Fruit fly (Drosophila melanogaster) whole organism, prepupa: ENCODE measurements around the gene opa.

Experiments
- CG10669 ChIP-seq: fragments of 200-800 bp; sonication (Bioruptor generic); optimal IDR thresholded peaks from 3 replicates; lab custom pipeline; 2018; ENCODE audit warnings: missing biosample characterization, mild to moderate bottlenecking, missing genetic modification characterization, moderate library complexity
- CG11294 ChIP-seq: fragments of 200-800 bp; sonication (Bioruptor generic); IDR thresholded peaks from 2 replicates; pipeline ENCODE4 v1.3.6; 2022; ENCODE audit warnings: missing biosample characterization, missing genetic modification characterization
- CG11762 ChIP-seq: fragments of 200-800 bp; sonication (Bioruptor generic); optimal IDR thresholded peaks from 3 replicates; lab custom pipeline; 2016; ENCODE audit warnings: missing biosample characterization, missing genetic modification characterization; ENCODE audit not compliant: insufficient read depth
- CG11902 ChIP-seq: fragments of 200-800 bp; sonication (Bioruptor generic); optimal IDR thresholded peaks from 3 replicates; lab custom pipeline; 2016; ENCODE audit warnings: missing biosample characterization, missing genetic modification characterization
- CG15336 ChIP-seq: fragments of 200-800 bp; sonication (Bioruptor generic); IDR thresholded peaks from 2 replicates; pipeline ENCODE4 v1.3.6; 2022; ENCODE audit warnings: missing biosample characterization, missing genetic modification characterization
- CG1621 ChIP-seq: fragments of 200-800 bp; sonication (Bioruptor generic); optimal IDR thresholded peaks from 3 replicates; lab custom pipeline; 2018; ENCODE audit warnings: missing biosample characterization, mild to moderate bottlenecking, missing genetic modification characterization
- CG3032 ChIP-seq: fragments of 200-800 bp; optimal IDR thresholded peaks from 2 replicates; lab custom pipeline; 2019; ENCODE audit warnings: missing biosample characterization, mild to moderate bottlenecking, missing genetic modification characterization, moderate library complexity
- CG32006 ChIP-seq: fragments of 200-800 bp; sonication (Bioruptor generic); optimal IDR thresholded peaks from 3 replicates; lab custom pipeline; 2017; ENCODE audit warnings: missing biosample characterization, mild to moderate bottlenecking, missing genetic modification characterization
- CG34406 ChIP-seq: fragments of 200-800 bp; sonication (Bioruptor generic); optimal IDR thresholded peaks from 3 replicates; lab custom pipeline; 2016; ENCODE audit warnings: missing biosample characterization, missing genetic modification characterization
- CG3919 ChIP-seq: fragments of 200-800 bp; sonication (Bioruptor generic); optimal IDR thresholded peaks from 3 replicates; lab custom pipeline; 2016; ENCODE audit warnings: missing biosample characterization, missing genetic modification characterization
- CG4318 ChIP-seq: fragments of 200-800 bp; sonication (Bioruptor generic); optimal IDR thresholded peaks from 3 replicates; lab custom pipeline; 2017; ENCODE audit warnings: missing biosample characterization, mild to moderate bottlenecking, missing genetic modification characterization
- CG6276 ChIP-seq: fragments of 200-800 bp; sonication (Bioruptor generic); optimal IDR thresholded peaks from 2 replicates; lab custom pipeline; 2017; ENCODE audit warnings: missing biosample characterization, mild to moderate bottlenecking, missing genetic modification characterization
- CG6792 ChIP-seq: fragments of 200-800 bp; sonication (Bioruptor generic); optimal IDR thresholded peaks from 3 replicates; lab custom pipeline; 2016; ENCODE audit warnings: missing biosample characterization, missing genetic modification characterization
- CG6808 ChIP-seq: fragments of 200-800 bp; sonication (Bioruptor generic); optimal IDR thresholded peaks from 3 replicates; lab custom pipeline; 2017; ENCODE audit warnings: missing biosample characterization, missing genetic modification characterization, mild to moderate bottlenecking, moderate library complexity, missing genetic modification reagents
- CG6854 ChIP-seq: fragments of 200-800 bp; sonication (Bioruptor generic); optimal IDR thresholded peaks from 2 replicates; lab custom pipeline; 2017; ENCODE audit warnings: missing biosample characterization, mild to moderate bottlenecking, missing genetic modification characterization
- CG8119 ChIP-seq: fragments of 200-800 bp; sonication (Bioruptor generic); IDR thresholded peaks from 3 replicates; pipeline ENCODE4 v1.3.6; 2022; ENCODE audit warnings: missing biosample characterization, missing genetic modification characterization
- CG8319 ChIP-seq: fragments of 200-800 bp; sonication (Bioruptor generic); optimal IDR thresholded peaks from 3 replicates; lab custom pipeline; 2016; ENCODE audit warnings: missing biosample characterization, missing genetic modification characterization
- CG9139 ChIP-seq: fragments of 200-800 bp; sonication (Bioruptor generic); optimal IDR thresholded peaks from 3 replicates; lab custom pipeline; 2017; ENCODE audit warnings: missing biosample characterization, mild to moderate bottlenecking, missing genetic modification characterization
- Eip75B ChIP-seq: fragments of 200-800 bp; sonication (Bioruptor generic); optimal IDR thresholded peaks from 3 replicates; lab custom pipeline; 2016; ENCODE audit warnings: missing biosample characterization, missing genetic modification characterization
- Eip78C ChIP-seq: fragments of 200-800 bp; sonication (Bioruptor generic); peaks from one replicate; lab custom pipeline; 2016; ENCODE audit warnings: missing biosample characterization, missing genetic modification characterization
- Ets21C ChIP-seq: fragments of 200-800 bp; sonication (Bioruptor generic); optimal IDR thresholded peaks from 3 replicates; lab custom pipeline; 2016; ENCODE audit warnings: missing biosample characterization, missing genetic modification characterization
- Hr38 ChIP-seq: sonication (Bioruptor generic); optimal IDR thresholded peaks from 2 replicates; lab custom pipeline; 2016; ENCODE audit warnings: missing biosample characterization, missing genetic modification characterization
- Hr4 ChIP-seq: fragments of 200-800 bp; sonication (Bioruptor generic); optimal IDR thresholded peaks from 3 replicates; lab custom pipeline; 2016; ENCODE audit warnings: missing biosample characterization, missing genetic modification characterization
- Lpt ChIP-seq: fragments of 200-800 bp; sonication (Bioruptor generic); optimal IDR thresholded peaks from 3 replicates; lab custom pipeline; 2016; ENCODE audit warnings: missing biosample characterization, missing genetic modification characterization
- Met ChIP-seq: fragments of 200-800 bp; sonication (Bioruptor generic); optimal IDR thresholded peaks from 3 replicates; lab custom pipeline; 2016; ENCODE audit warnings: missing biosample characterization, missing genetic modification characterization
- OdsH ChIP-seq: fragments of 200-800 bp; sonication (Bioruptor generic); optimal IDR thresholded peaks from 3 replicates; lab custom pipeline; 2016; ENCODE audit warnings: missing biosample characterization, missing genetic modification characterization
- Smox ChIP-seq: fragments of 200-800 bp; sonication (Bioruptor generic); optimal IDR thresholded peaks from 3 replicates; lab custom pipeline; 2016; ENCODE audit warnings: missing biosample characterization, missing genetic modification characterization
- Sox102F ChIP-seq: fragments of 200-800 bp; sonication (Bioruptor generic); optimal IDR thresholded peaks from 2 replicates; lab custom pipeline; 2016; ENCODE audit warnings: missing biosample characterization, mild to moderate bottlenecking, missing genetic modification characterization
- Sox14 ChIP-seq: fragments of 200-800 bp; sonication (Bioruptor generic); optimal IDR thresholded peaks from 3 replicates; lab custom pipeline; 2016; ENCODE audit warnings: missing biosample characterization, missing genetic modification characterization
- Sox15 ChIP-seq: fragments of 200-800 bp; sonication (Bioruptor generic); optimal IDR thresholded peaks from 3 replicates; lab custom pipeline; 2016; ENCODE audit warnings: missing biosample characterization, missing genetic modification characterization
- cyc ChIP-seq: fragments of 200-800 bp; sonication (Bioruptor generic); optimal IDR thresholded peaks from 3 replicates; lab custom pipeline; 2016; ENCODE audit warnings: missing biosample characterization, missing genetic modification characterization
- dsx ChIP-seq: fragments of 200-800 bp; optimal IDR thresholded peaks from 3 replicates; lab custom pipeline; 2019; ENCODE audit warnings: missing biosample characterization, mild to moderate bottlenecking, missing genetic modification characterization, moderate library complexity; ENCODE audit not compliant: poor library complexity, severe bottlenecking
- eg ChIP-seq: fragments of 200-800 bp; sonication (Bioruptor generic); IDR thresholded peaks from 3 replicates; pipeline ENCODE4 v1.3.6; 2022; ENCODE audit warnings: missing biosample characterization, missing genetic modification characterization
- esn ChIP-seq: fragments of 200-800 bp; sonication (Bioruptor generic); optimal IDR thresholded peaks from 2 replicates; lab custom pipeline; 2016; ENCODE audit warnings: missing biosample characterization, mild to moderate bottlenecking, missing genetic modification characterization, moderate library complexity
- fd59A ChIP-seq: fragments of 200-800 bp; sonication (Bioruptor generic); optimal IDR thresholded peaks from 2 replicates; lab custom pipeline; 2017; ENCODE audit warnings: missing biosample characterization, mild to moderate bottlenecking, missing genetic modification characterization, missing genetic modification reagents
- fkh ChIP-seq: fragments of 200-800 bp; sonication (Bioruptor generic); optimal IDR thresholded peaks from 3 replicates; lab custom pipeline; 2017; ENCODE audit warnings: missing biosample characterization, mild to moderate bottlenecking, missing genetic modification characterization, moderate library complexity
- lz ChIP-seq: fragments of 200-800 bp; sonication (Bioruptor generic); optimal IDR thresholded peaks from 3 replicates; lab custom pipeline; 2016; ENCODE audit warnings: missing biosample characterization, missing genetic modification characterization
- net ChIP-seq: fragments of 200-800 bp; sonication (Bioruptor generic); optimal IDR thresholded peaks from 3 replicates; lab custom pipeline; 2016; ENCODE audit warnings: missing biosample characterization, missing genetic modification characterization
- pdm3 ChIP-seq: fragments of 200-800 bp; sonication (Bioruptor generic); optimal IDR thresholded peaks from 3 replicates; lab custom pipeline; 2016; ENCODE audit warnings: missing biosample characterization, missing genetic modification characterization
- salr ChIP-seq, 2 experiments: fragments of 200-800 bp; sonication (Bioruptor generic); optimal IDR thresholded peaks; 3 replicates each; lab custom pipeline; 2016 to 2018; ENCODE audit warnings: missing biosample characterization in 2 of 2, missing genetic modification characterization in 2 of 2, mild to moderate bottlenecking in 1 of 2
- spab ChIP-seq: fragments of 200-800 bp; sonication (Bioruptor generic); optimal IDR thresholded peaks from 2 replicates; lab custom pipeline; 2017; ENCODE audit warnings: missing biosample characterization, mild to moderate bottlenecking, missing genetic modification characterization, missing genetic modification reagents
- ss ChIP-seq, 2 experiments: fragments of 200-800 bp; sonication (Bioruptor generic); optimal IDR thresholded peaks; 2 replicates in 1 of 2; 3 replicates in 1 of 2; lab custom pipeline; 2017 to 2018; ENCODE audit warnings: mild to moderate bottlenecking in 2 of 2, missing biosample characterization in 2 of 2, missing genetic modification characterization in 2 of 2, moderate library complexity in 1 of 2
- svp ChIP-seq: fragments of 200-800 bp; sonication (Bioruptor generic); peaks from one replicate; lab custom pipeline; 2016; ENCODE audit warnings: missing biosample characterization, missing genetic modification characterization
- topi ChIP-seq: fragments of 200-800 bp; sonication (Bioruptor generic); optimal IDR thresholded peaks from 3 replicates; lab custom pipeline; 2016; ENCODE audit warnings: missing biosample characterization, missing genetic modification characterization
- vri ChIP-seq: fragments of 200-800 bp; sonication (Bioruptor generic); optimal IDR thresholded peaks from 3 replicates; lab custom pipeline; 2016; ENCODE audit warnings: missing biosample characterization, mild to moderate bottlenecking, missing genetic modification characterization

The opa gene

DNA sequence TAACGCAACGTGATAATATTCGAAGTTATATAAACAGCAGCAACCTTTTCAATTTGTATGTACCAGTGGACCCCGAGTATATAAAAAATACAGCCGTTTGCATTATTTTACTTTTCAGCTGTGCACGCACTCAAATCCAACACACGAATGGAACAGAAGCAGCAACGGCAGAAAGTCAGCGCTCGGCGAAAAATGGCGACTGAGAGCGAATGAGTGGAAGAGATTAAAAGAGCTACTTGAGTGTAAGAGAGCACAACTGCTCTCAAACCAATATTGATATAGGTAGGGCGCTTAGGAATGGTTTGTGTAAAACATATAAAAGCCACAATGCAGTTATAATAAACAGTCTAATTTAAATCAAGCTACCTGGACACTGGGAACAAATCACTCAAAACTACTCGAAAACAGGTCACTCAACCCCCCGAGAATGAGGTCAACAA lies 46.3 kb upstream of the opa start (continued):
- TF ChIP-seq Sox102F (peak; percentile 52), CG11762 (no peak), salr (GFP tag; optimal IDR thresholded peaks at IDR 0.05; lab: Kevin White, UChicago) (no peak), Hr4 (GFP tag; lab: Kevin White, UChicago) (no peak), lz (GFP tag; lab: Kevin White, UChicago) (no peak), CG11902 (no peak), CG3919 (GFP tag; lab: Kevin White, UChicago) (peak; percentile 66), Sox15 (GFP tag; lab: Kevin White, UChicago) (no peak)
- TF ChIP-seq, all 60 proteins: peak for 31

DNA sequence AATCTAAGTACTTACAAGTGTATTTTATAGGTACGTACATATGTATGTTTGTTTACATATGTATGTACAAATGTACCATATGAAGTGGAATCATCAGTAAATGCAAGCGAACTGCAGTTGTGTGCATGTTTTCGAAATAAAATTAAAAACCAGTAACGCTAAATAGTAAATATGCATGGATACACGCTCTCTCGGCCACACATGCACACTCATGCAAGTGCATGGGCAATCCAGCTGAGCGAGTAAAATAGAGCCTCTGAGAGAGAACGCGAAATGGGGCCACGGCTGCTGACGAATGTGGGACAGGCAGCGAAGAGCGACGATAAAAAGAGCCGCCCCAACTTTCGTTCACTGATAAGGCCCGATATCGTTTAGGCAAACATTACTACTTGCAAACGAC lies 45.0 kb upstream of the opa start:
- TF ChIP-seq Eip75B, result peak; percentile 30
- peak; percentile 32 for TF ChIP-seq fkh (GFP tag; lab: Kevin White, UChicago)
- no peak for TF ChIP-seq CG32006
- no peak for TF ChIP-seq Eip78C (GFP tag; lab: Kevin White, UChicago)
- no peak for TF ChIP-seq dsx (GFP tag; lab: Kevin White, UChicago)
- TF ChIP-seq Sox102F, result no peak

DNA sequence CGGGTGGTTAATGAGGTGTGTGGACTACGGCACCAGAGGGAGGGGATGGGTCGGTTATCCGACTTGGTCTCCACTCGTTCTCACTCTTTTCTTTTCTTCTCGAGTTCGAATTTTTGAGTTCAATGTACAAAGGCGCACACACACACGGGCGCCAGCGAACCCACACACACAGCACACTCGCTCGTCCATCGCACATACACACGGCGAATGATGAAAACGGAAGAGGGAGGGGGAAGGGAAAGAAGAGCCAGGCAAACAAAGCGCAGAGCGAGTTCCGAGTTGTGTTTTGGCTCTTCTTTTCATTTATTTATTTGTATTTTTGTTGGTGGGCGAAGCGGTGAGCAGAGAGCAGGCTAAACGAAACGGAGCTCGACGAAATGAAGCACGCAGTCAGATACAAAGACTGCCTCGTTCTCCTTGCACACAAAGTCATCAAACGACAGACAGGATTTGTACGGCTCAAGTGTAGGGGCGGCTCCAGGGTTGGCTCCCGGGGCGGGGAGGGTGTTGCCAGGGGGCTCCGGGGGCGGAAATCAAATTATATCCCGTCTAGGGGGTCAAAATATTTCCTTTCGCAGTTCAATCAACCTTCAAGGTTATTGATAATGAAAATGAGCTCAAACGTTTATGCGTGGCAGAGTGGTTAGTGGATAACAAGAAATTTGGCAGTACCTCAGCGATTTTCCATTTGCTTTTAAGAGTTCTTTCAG lies 42.5 kb upstream of the opa start:
- TF ChIP-seq eg (GFP tag; lab: Robert Waterston, UW), result no peak
- peak; percentile 90 for TF ChIP-seq dsx (GFP tag; lab: Kevin White, UChicago)
- TF ChIP-seq CG9139 (GFP tag; lab: Kevin White, UChicago), result peak; percentile 35
- TF ChIP-seq CG10669, result no peak
- TF ChIP-seq OdsH (GFP tag; lab: Kevin White, UChicago), result no peak
- TF ChIP-seq CG3032 (tag; lab: Kevin White, UChicago), result peak; percentile 32
- no peak for TF ChIP-seq Hr38 (GFP tag; lab: Kevin White, UChicago)
- TF ChIP-seq topi, result peak; percentile 49
- TF ChIP-seq CG15336 (GFP tag; lab: Robert Waterston, UW), result peak; percentile 21; the same call in 1 of the 2 replicates
- TF ChIP-seq CG6854 (GFP tag; lab: Kevin White, UChicago), result peak; percentile 68
- no peak for TF ChIP-seq CG8119 (GFP tag; lab: Robert Waterston, UW)
- no peak for TF ChIP-seq CG6276 (GFP tag; lab: Kevin White, UChicago)
- TF ChIP-seq net, result peak; percentile 9
- TF ChIP-seq esn (GFP tag; lab: Kevin White, UChicago), result peak; percentile 22
- peak; percentile 31 for TF ChIP-seq Lpt
- no peak for TF ChIP-seq pdm3 (GFP tag; lab: Kevin White, UChicago)
- no peak for TF ChIP-seq Smox (GFP tag; lab: Kevin White, UChicago)
- TF ChIP-seq Sox102F, result peak; percentile 70
- no peak for TF ChIP-seq CG32006
- TF ChIP-seq vri (GFP tag; lab: Kevin White, UChicago), result peak; percentile 65
- TF ChIP-seq ss (GFP tag; optimal IDR thresholded peaks at IDR 0.05; lab: Kevin White, UChicago), result peak; percentile 74 to 80
- peak; percentile 56 for TF ChIP-seq CG6808
- no peak for TF ChIP-seq CG4318 (GFP tag; lab: Kevin White, UChicago)
- no peak for TF ChIP-seq Ets21C (GFP tag; lab: Kevin White, UChicago)
- TF ChIP-seq salr (GFP tag; optimal IDR thresholded peaks at IDR 0.05; lab: Kevin White, UChicago), result no peak
- peak; percentile 47 for TF ChIP-seq svp
- peak; percentile 64 for TF ChIP-seq Eip75B
- no peak for TF ChIP-seq CG11294 (GFP tag; lab: Robert Waterston, UW)
- TF ChIP-seq Sox15 (GFP tag; lab: Kevin White, UChicago), result no peak
- TF ChIP-seq fd59A (GFP tag; lab: Kevin White, UChicago), result no peak
- no peak for TF ChIP-seq CG8319
- no peak for TF ChIP-seq CG11902
- peak; percentile 42 for TF ChIP-seq CG1621
- TF ChIP-seq CG6792 (GFP tag; lab: Kevin White, UChicago), result peak; percentile 19
- peak; percentile 94 for TF ChIP-seq Sox14 (GFP tag; lab: Kevin White, UChicago)
- TF ChIP-seq CG34406, result no peak
- peak; percentile 91 for TF ChIP-seq fkh (GFP tag; lab: Kevin White, UChicago)
- TF ChIP-seq Met (GFP tag; lab: Kevin White, UChicago), result peak; percentile 15
- peak; percentile 1 for TF ChIP-seq spab (GFP tag; lab: Kevin White, UChicago)
- TF ChIP-seq Eip78C (GFP tag; lab: Kevin White, UChicago), result peak; percentile 74
- TF ChIP-seq CG3919 (GFP tag; lab: Kevin White, UChicago), result peak; percentile 30
- no peak for TF ChIP-seq cyc (GFP tag; lab: Kevin White, UChicago)
